Worm (Caenorhabditis elegans) whole organism, L4 larva: ENCODE measurements around the gene F31E8.5.

Experiments used
- F10B5.3 ChIP-seq: sonication (generic microtip); optimal IDR thresholded peaks from 2 replicates; lab custom pipeline; 2016; ENCODE audit warnings: mild to moderate bottlenecking, missing genetic modification characterization, missing compliant biosample characterization
- Y105C5A.15 ChIP-seq: fragments of 200-800 bp; sonication (Bioruptor generic); IDR thresholded peaks from 2 replicates; pipeline ENCODE4 v1.3.6; 2022; ENCODE audit warnings: missing genetic modification characterization, missing compliant biosample characterization
- ZK337.2 ChIP-seq: fragments of 200-800 bp; sonication (Bioruptor generic); IDR thresholded peaks from 2 replicates; pipeline ENCODE4 v1.3.6; 2022; ENCODE audit warnings: missing genetic modification reagents, missing genetic modification characterization, missing compliant biosample characterization
- aha-1 ChIP-seq: fragments of 150-350 bp; peaks from one replicate; lab custom pipeline; 2014; ENCODE audit warnings: missing biosample characterization, missing genetic modification characterization
- aly-2 ChIP-seq: sonication (generic microtip); optimal IDR thresholded peaks from 2 replicates; lab custom pipeline; 2018; ENCODE audit warnings: missing biosample characterization, missing genetic modification characterization
- ama-1 ChIP-seq: fragments of 150-350 bp; optimal IDR thresholded peaks from 2 replicates; lab custom pipeline; 2014; ENCODE audit warnings: inconsistent platforms, mixed read lengths
- ceh-28 ChIP-seq: fragments of 150-350 bp; optimal IDR thresholded peaks from 2 replicates; lab custom pipeline; 2014; ENCODE audit warnings: missing biosample characterization, missing genetic modification reagents, missing genetic modification characterization
- ceh-32 ChIP-seq: sonication (generic microtip); optimal IDR thresholded peaks from 2 replicates; lab custom pipeline; 2016; ENCODE audit warnings: mild to moderate bottlenecking, missing genetic modification characterization, missing compliant biosample characterization; ENCODE audit not compliant: poor library complexity
- ceh-44 ChIP-seq: fragments of 200-800 bp; sonication (Bioruptor generic); IDR thresholded peaks from 2 replicates; pipeline ENCODE4 v1.3.6; 2022; ENCODE audit warnings: missing genetic modification reagents, missing genetic modification characterization, missing compliant biosample characterization
- ceh-82 ChIP-seq: sonication (generic microtip); optimal IDR thresholded peaks from 2 replicates; lab custom pipeline; 2017; ENCODE audit warnings: missing biosample characterization, missing genetic modification characterization
- cey-2 ChIP-seq: sonication (generic microtip); optimal IDR thresholded peaks from 3 replicates; lab custom pipeline; 2017; ENCODE audit warnings: missing genetic modification characterization, mild to moderate bottlenecking, missing compliant biosample characterization, antibody characterized with exemption, borderline replicate concordance; ENCODE audit not compliant: insufficient read depth
- ctbp-1 ChIP-seq: fragments of 200-800 bp; sonication (Bioruptor generic); IDR thresholded peaks from 2 replicates; pipeline ENCODE4 v1.3.6; 2022; ENCODE audit warnings: missing genetic modification reagents, missing genetic modification characterization, missing compliant biosample characterization
- daf-16 ChIP-seq, 3 experiments: sonication (generic microtip); optimal IDR thresholded peaks; 2 replicates each; lab custom pipeline; 2016 to 2017; ENCODE audit warnings: missing genetic modification characterization in 3 of 3, missing genetic modification reagents in 3 of 3, mild to moderate bottlenecking in 2 of 3, missing compliant biosample characterization in 2 of 3, missing biosample characterization in 1 of 3, moderate library complexity in 1 of 3
- daf-19 ChIP-seq: fragments of 200-800 bp; sonication (Bioruptor generic); conservative IDR thresholded peaks from 2 replicates; pipeline ENCODE4 v1.3.6; 2022; ENCODE audit warnings: missing genetic modification characterization, missing compliant biosample characterization
- duxl-1 ChIP-seq: sonication (generic microtip); optimal IDR thresholded peaks from 2 replicates; lab custom pipeline; 2016; ENCODE audit warnings: mild to moderate bottlenecking, missing genetic modification characterization, moderate library complexity, missing compliant biosample characterization; ENCODE audit not compliant: poor library complexity
- egl-27 ChIP-seq: sonication (generic microtip); optimal IDR thresholded peaks from 3 replicates; lab custom pipeline; 2017; ENCODE audit warnings: missing biosample characterization, missing genetic modification reagents, missing genetic modification characterization
- fos-1 ChIP-seq: fragments of 150-350 bp; optimal IDR thresholded peaks from 2 replicates; lab custom pipeline; 2014; ENCODE audit warnings: missing biosample characterization, missing genetic modification characterization
- gei-8 ChIP-seq: fragments of 200-800 bp; sonication (Bioruptor generic); optimal IDR thresholded peaks from 2 replicates; lab custom pipeline; 2018; ENCODE audit warnings: mild to moderate bottlenecking, missing genetic modification characterization, missing compliant biosample characterization
- hlh-11 ChIP-seq: fragments of 200-800 bp; sonication (Bioruptor generic); optimal IDR thresholded peaks from 2 replicates; lab custom pipeline; 2018; ENCODE audit warnings: mild to moderate bottlenecking, missing genetic modification characterization, missing compliant biosample characterization
- hlh-30 ChIP-seq: sonication (generic microtip); optimal IDR thresholded peaks from 2 replicates; lab custom pipeline; 2017; ENCODE audit warnings: antibody characterized with exemption, mild to moderate bottlenecking, missing genetic modification characterization, missing compliant biosample characterization; ENCODE audit not compliant: insufficient read depth
- lsy-2 ChIP-seq, 2 experiments: fragments of 150-350 bp in 1 of 2; sonication (generic microtip) in 1 of 2; optimal IDR thresholded peaks; 2 replicates each; lab custom pipeline; 2014 to 2017; ENCODE audit warnings: missing biosample characterization in 2 of 2, missing genetic modification characterization in 2 of 2
- mdl-1 ChIP-seq, 2 experiments: fragments of 150-350 bp in 1 of 2; sonication (generic microtip) in 1 of 2; optimal IDR thresholded peaks; 2 replicates each; lab custom pipeline; 2014 to 2017; ENCODE audit warnings: missing biosample characterization in 2 of 2, missing genetic modification characterization in 2 of 2
- mep-1 ChIP-seq: fragments of 150-350 bp; sonication (generic microtip); optimal IDR thresholded peaks from 3 replicates; lab custom pipeline; 2014; ENCODE audit warnings: missing biosample characterization, missing genetic modification characterization
- mes-2 ChIP-seq: sonication (generic microtip); optimal IDR thresholded peaks from 2 replicates; lab custom pipeline; 2016; ENCODE audit warnings: missing genotype, mild to moderate bottlenecking, missing genetic modification characterization, missing compliant biosample characterization; ENCODE audit not compliant: poor library complexity, severe bottlenecking
- nhr-25 ChIP-seq: sonication (generic microtip); optimal IDR thresholded peaks from 2 replicates; lab custom pipeline; 2017; ENCODE audit warnings: missing genetic modification characterization, mild to moderate bottlenecking, missing compliant biosample characterization, antibody characterized with exemption, moderate library complexity, borderline replicate concordance; ENCODE audit not compliant: insufficient read depth
- nhr-28 ChIP-seq: fragments of 150-350 bp; optimal IDR thresholded peaks from 2 replicates; lab custom pipeline; 2014; ENCODE audit warnings: missing biosample characterization, missing genetic modification characterization
- nhr-77 ChIP-seq: fragments of 150-350 bp; optimal IDR thresholded peaks from 2 replicates; lab custom pipeline; 2014; ENCODE audit warnings: missing biosample characterization, missing genetic modification characterization
- pqm-1 ChIP-seq: sonication (generic microtip); optimal IDR thresholded peaks from 2 replicates; lab custom pipeline; 2017; ENCODE audit warnings: missing biosample characterization, missing genetic modification characterization
- saeg-2 ChIP-seq: fragments of 200-800 bp; sonication (Bioruptor generic); IDR thresholded peaks from 2 replicates; pipeline ENCODE4 v1.3.6; 2022; ENCODE audit warnings: missing genetic modification reagents, missing genetic modification characterization, missing compliant biosample characterization
- sdz-12 ChIP-seq: fragments of 200-800 bp; sonication (Bioruptor generic); optimal IDR thresholded peaks from 2 replicates; lab custom pipeline; 2018; ENCODE audit warnings: mild to moderate bottlenecking, missing genetic modification characterization, missing compliant biosample characterization
- snpc-1.2 ChIP-seq: fragments of 200-800 bp; sonication (Bioruptor generic); IDR thresholded peaks from 2 replicates; pipeline ENCODE4 v1.3.6; 2022; ENCODE audit warnings: missing genetic modification reagents, missing genetic modification characterization, missing compliant biosample characterization
- tra-1 ChIP-seq: fragments of 200-800 bp; sonication (Bioruptor generic); IDR thresholded peaks from 2 replicates; pipeline ENCODE4 v1.3.6; 2022; ENCODE audit warnings: missing genetic modification reagents, missing genetic modification characterization, missing compliant biosample characterization
- unc-62 ChIP-seq, 3 experiments: fragments of 150-350 bp in 1 of 3; sonication (generic microtip); optimal IDR thresholded peaks in 2 of 3; peaks in 1 of 3; 1 replicate in 1 of 3; 2 replicates in 2 of 3; lab custom pipeline; 2014 to 2017; ENCODE audit warnings: missing biosample characterization in 3 of 3, missing genetic modification characterization in 3 of 3, missing genetic modification reagents in 3 of 3, missing genotype in 1 of 3
- vab-7 ChIP-seq: fragments of 200-800 bp; sonication (Bioruptor generic); IDR thresholded peaks from 2 replicates; pipeline ENCODE4 v1.3.6; 2022; ENCODE audit warnings: missing genetic modification reagents, missing genetic modification characterization, missing compliant biosample characterization
- zfp-3 ChIP-seq: fragments of 200-800 bp; sonication (Bioruptor generic); conservative IDR thresholded peaks from 2 replicates; pipeline ENCODE4 v1.3.6; 2022; ENCODE audit warnings: missing genetic modification reagents, missing genetic modification characterization, missing compliant biosample characterization
- zip-11 ChIP-seq: fragments of 200-800 bp; sonication (Bioruptor generic); IDR thresholded peaks from 2 replicates; pipeline ENCODE4 v1.3.6; 2022; ENCODE audit warnings: missing genetic modification characterization, missing compliant biosample characterization
- ztf-11 ChIP-seq: fragments of 150-350 bp; optimal IDR thresholded peaks from 2 replicates; lab custom pipeline; 2014; ENCODE audit warnings: missing biosample characterization, missing genetic modification characterization

The F31E8.5 gene

DNA sequence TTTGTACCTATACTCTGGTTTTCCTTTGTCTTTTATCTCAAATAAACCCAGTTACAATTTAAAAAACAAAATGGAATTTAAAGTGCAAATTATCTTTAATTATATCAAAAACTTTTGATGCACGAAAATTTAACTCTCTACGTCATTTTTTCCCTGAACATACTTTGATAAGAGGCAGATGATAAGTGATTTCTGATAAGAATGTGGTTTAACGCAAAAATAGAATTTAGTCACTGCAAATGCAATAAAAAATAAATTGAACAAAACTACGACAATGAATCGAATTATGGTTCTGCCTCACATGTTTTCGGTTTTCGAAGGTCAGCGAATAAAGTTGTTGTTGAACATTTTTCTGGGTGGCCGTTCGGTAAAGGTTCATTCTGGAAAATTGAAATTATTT is 14.8 kb upstream of the F31E8.5 start (continued):
- peak in 1 of 2 experiments; percentile 40 for TF ChIP-seq lsy-2 (tag; optimal IDR thresholded peaks at IDR 0.05; lab: Kevin White, UChicago)
- no peak for TF ChIP-seq daf-16 (GFP tag; optimal IDR thresholded peaks at IDR 0.05; lab: Kevin White, UChicago)
- TF ChIP-seq daf-16 (tag; optimal IDR thresholded peaks at IDR 0.05; lab: Kevin White, UChicago), result peak; percentile 61
- TF ChIP-seq pqm-1 (tag; lab: Kevin White, UChicago), result peak; percentile 82
- TF ChIP-seq fos-1, result no peak
- TF ChIP-seq nhr-77 (tag; lab: Kevin White, UChicago), result peak; percentile 74
- TF ChIP-seq ZK337.2, result no peak
- peak; percentile 79 for TF ChIP-seq nhr-28 (tag; lab: Kevin White, UChicago)
- no peak for TF ChIP-seq zip-11 (GFP tag; lab: Robert Waterston, UW)
- peak; percentile 15 for TF ChIP-seq hlh-11 (tag; lab: Kevin White, UChicago)

DNA sequence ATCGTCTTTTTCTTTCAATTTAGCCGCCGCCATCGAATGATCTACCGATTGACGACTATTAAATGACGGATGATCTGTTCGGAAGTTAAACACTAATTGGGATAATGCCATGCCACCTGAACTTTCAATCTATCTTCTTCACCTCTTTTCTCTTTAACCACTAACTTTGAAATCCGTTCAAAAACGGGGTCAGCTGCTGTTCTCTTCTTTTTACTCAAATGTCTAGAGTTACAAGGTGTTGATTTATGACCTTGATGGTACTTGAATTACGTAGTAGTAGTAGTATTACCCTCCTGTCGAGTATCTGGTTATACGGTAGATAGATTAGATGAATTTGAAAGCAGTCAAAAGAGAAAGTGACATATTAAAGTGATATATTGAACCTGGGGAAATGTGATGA is 14.1 kb upstream of the F31E8.5 start:
- peak; percentile 42 for TF ChIP-seq hlh-30 (tag; lab: Kevin White, UChicago)
- TF ChIP-seq hlh-11 (tag; lab: Kevin White, UChicago), result peak; percentile 14
- peak in 1 of 2 experiments; percentile 62 for TF ChIP-seq lsy-2 (tag; optimal IDR thresholded peaks at IDR 0.05; lab: Kevin White, UChicago)
- TF ChIP-seq mdl-1 (tag; optimal IDR thresholded peaks at IDR 0.05; lab: Kevin White, UChicago), result peak in 1 of 2 experiments; percentile 12
- no peak for TF ChIP-seq saeg-2 (GFP tag; lab: Robert Waterston, UW)
- TF ChIP-seq nhr-28 (tag; lab: Kevin White, UChicago), result peak; percentile 37
- no peak for TF ChIP-seq F10B5.3 (tag; lab: Kevin White, UChicago)
- peak; percentile 67 for TF ChIP-seq nhr-25
- TF ChIP-seq mep-1 (tag; lab: Kevin White, UChicago), result peak; percentile 20

DNA sequence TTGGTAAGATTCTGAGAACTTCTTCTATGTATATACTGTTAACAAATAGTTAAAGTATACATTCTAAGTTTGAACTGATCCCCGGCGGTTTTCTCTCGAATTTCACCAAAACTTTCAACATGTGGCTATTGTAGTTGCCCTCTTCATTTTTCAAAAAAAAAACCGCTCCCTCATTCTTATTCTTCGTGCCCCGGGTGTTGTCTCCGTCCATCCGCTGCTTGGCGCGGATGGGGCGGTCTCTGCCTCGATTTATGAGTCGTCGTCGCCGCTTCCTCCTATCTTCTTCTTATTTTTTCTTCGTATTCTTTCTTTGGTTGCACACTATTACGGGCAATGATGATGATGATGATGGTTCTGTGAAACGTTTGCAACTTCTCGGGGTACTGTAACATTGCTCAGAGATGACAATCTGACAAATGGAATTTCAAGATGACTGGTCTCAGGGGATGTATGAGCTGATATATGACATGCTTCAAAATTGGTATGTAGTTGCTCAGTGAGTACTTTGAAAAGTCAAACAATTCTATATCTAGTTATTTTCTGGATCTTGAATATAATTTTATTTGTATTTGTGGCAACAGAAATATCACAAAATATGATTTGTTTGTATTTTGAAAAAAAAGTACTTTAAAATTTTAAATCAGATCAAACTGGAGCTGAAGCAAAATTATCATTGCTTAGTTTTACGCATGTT is 13.4 kb upstream of the F31E8.5 start:
- peak; percentile 65 for TF ChIP-seq aha-1
- TF ChIP-seq ctbp-1 (GFP tag; lab: Robert Waterston, UW), result 0 out of 2 replicates have a peak, but pooled peaks have one; percentile 23
- no peak for TF ChIP-seq Y105C5A.15 (GFP tag; lab: Robert Waterston, UW)
- no peak for TF ChIP-seq egl-27
- TF ChIP-seq unc-62 (GFP tag; optimal IDR thresholded peaks at IDR 0.05 in 1 of 2; lab: Kevin White, UChicago), result peak in 1 of 2 experiments; percentile 95
- no peak for TF ChIP-seq unc-62 (tag; optimal IDR thresholded peaks at IDR 0.05; lab: Kevin White, UChicago)
- peak in 1 of 2 experiments; percentile 27 for TF ChIP-seq lsy-2 (tag; optimal IDR thresholded peaks at IDR 0.05; lab: Kevin White, UChicago)
- peak; percentile 38; the same call in 1 of the 2 replicates for TF ChIP-seq vab-7 (GFP tag; lab: Robert Waterston, UW)
- peak; percentile 30 for TF ChIP-seq nhr-28 (tag; lab: Kevin White, UChicago)

DNA sequence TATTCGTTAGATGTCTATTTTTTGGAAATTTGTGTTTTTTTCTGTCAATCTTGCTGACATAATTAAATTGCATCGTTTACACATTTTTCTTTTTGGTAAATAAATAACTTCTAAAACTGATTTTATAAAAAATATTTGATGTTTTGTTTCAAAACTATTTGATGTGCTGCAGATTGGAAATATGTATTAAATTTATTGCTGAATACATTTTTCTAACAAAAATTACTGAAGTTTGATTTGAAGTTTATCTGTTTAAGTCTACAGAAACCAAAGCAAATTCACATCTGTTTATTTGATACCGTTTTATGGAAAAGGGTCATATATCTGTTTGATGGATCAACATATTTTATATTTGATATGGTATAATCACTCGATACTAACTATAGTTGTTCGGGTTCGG is 9.3 kb upstream of the F31E8.5 start:
- TF ChIP-seq unc-62 (GFP tag; optimal IDR thresholded peaks at IDR 0.05 in 1 of 2; lab: Kevin White, UChicago), result peak in 1 of 2 experiments; percentile 97
- no peak for TF ChIP-seq unc-62 (tag; optimal IDR thresholded peaks at IDR 0.05; lab: Kevin White, UChicago)
- TF ChIP-seq mes-2, result no peak
- no peak for TF ChIP-seq daf-16 (GFP tag; optimal IDR thresholded peaks at IDR 0.05; lab: Kevin White, UChicago)
- no peak for TF ChIP-seq daf-16 (tag; optimal IDR thresholded peaks at IDR 0.05; lab: Kevin White, UChicago)
- no peak for TF ChIP-seq daf-19 (GFP tag; lab: Robert Waterston, UW)

DNA sequence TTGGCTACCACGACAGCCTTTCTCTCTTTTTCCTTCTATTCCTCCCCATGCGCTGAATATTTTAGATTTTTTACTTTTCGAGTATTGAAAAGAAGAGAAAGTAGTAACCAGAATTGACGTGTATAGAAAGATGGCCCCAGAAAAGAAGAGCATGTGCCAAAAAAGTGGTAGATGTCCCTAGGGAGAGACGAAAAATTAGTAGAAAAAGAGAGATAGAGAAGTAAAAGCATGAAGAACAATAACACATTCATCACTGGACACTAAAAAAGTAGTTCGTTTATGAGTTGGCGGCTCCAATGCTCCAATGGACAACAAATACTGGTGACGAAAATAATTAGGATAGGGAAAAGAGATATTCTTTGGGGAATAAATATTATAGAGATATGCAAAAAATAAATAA is 5.5 kb upstream of the F31E8.5 start:
- no peak for TF ChIP-seq cey-2 (tag; lab: Kevin White, UChicago)
- peak in 1 of 2 experiments; percentile 33 for TF ChIP-seq mdl-1 (tag; optimal IDR thresholded peaks at IDR 0.05; lab: Kevin White, UChicago)
- TF ChIP-seq vab-7 (GFP tag; lab: Robert Waterston, UW), result no peak
- TF ChIP-seq hlh-11 (tag; lab: Kevin White, UChicago), result no peak
- TF ChIP-seq unc-62 (GFP tag; optimal IDR thresholded peaks at IDR 0.05 in 1 of 2; lab: Kevin White, UChicago), result peak in 1 of 2 experiments; percentile 92
- no peak for TF ChIP-seq unc-62 (tag; optimal IDR thresholded peaks at IDR 0.05; lab: Kevin White, UChicago)
- no peak for TF ChIP-seq snpc-1.2 (GFP tag; lab: Robert Waterston, UW)
- no peak for TF ChIP-seq ztf-11 (tag; lab: Kevin White, UChicago)
- no peak for TF ChIP-seq aly-2 (tag; lab: Kevin White, UChicago)
- no peak for TF ChIP-seq ceh-44 (GFP tag; lab: Robert Waterston, UW)
- no peak for TF ChIP-seq ceh-82 (tag; lab: Kevin White, UChicago)
- no peak for TF ChIP-seq duxl-1 (tag; lab: Kevin White, UChicago)
- TF ChIP-seq ceh-28 (tag; lab: Kevin White, UChicago), result no peak
- no peak for TF ChIP-seq gei-8 (GFP tag; lab: Kevin White, UChicago)
- no peak for TF ChIP-seq nhr-77 (tag; lab: Kevin White, UChicago)
- no peak for TF ChIP-seq zfp-3
- peak; percentile 55 for TF ChIP-seq aha-1
- no peak for TF ChIP-seq nhr-25
- no peak for TF ChIP-seq tra-1 (GFP tag; lab: Robert Waterston, UW)
- no peak for TF ChIP-seq daf-16 (GFP tag; optimal IDR thresholded peaks at IDR 0.05; lab: Kevin White, UChicago)
- TF ChIP-seq daf-16 (tag; optimal IDR thresholded peaks at IDR 0.05; lab: Kevin White, UChicago), result no peak
- peak in 1 of 2 experiments; percentile 19 for TF ChIP-seq lsy-2 (tag; optimal IDR thresholded peaks at IDR 0.05; lab: Kevin White, UChicago)
- no peak for TF ChIP-seq sdz-12
- no peak for TF ChIP-seq ceh-32 (tag; lab: Kevin White, UChicago)
- TF ChIP-seq ama-1, result no peak
